Fruit fly (Drosophila melanogaster): ENCODE results near the gene Arp1.

Gene Arp1

dm6 chr3R:12727944-12728649 lies 36.6 kb downstream of the Arp1 start:
- TF ChIP-seq noc (tag; optimal IDR thresholded peaks at IDR 0.05): no peak

- TF ChIP-seq noc (tag; optimal IDR thresholded peaks at IDR 0.05): no peak
Measured at dm6 chr3R:12739247-12739646, 47.7 kb downstream of the Arp1 start, which contains the start of gene Ugt37A2. Gene Ugt37A2, plus strand, starts transcription at chr3R:12739642.

- no peak for TF ChIP-seq noc (tag; optimal IDR thresholded peaks at IDR 0.05)
Measured at dm6 chr3R:12743580-12743979, 52.0 kb downstream of the Arp1 start, which contains the start of gene Ugt37A3. Gene Ugt37A3, minus strand, starts transcription at chr3R:12743680.
